Worm (Caenorhabditis elegans): ENCODE measurements around the gene T09B9.5.

Gene T09B9.5

DNA sequence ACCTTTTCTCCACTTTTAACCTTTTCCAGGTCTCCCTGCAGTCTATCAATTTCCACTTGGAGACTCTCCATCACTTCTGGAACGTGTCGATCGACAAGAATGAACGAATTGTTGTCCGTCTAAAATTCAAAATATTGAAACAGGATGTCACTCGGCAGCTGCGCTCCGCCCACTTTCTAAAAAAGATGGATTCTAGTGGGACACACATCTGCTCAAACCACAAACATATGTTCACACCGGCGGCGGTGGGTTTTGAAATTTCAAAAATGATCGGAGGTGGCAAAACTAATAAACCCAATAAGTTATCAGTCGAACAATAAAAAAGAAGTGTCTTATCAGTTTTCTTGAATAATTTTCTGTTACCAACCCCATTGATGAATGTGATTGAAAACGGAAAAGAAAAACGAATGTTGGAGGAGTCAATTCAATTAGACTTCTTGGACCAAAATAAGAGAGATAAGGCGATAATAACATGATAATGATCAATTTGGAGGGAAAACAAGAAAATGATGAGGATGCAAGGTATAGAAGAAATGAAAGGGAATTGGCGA, 4.9 kb downstream of the T09B9.5 start:
- TF ChIP-seq lin-40 (tag; optimal IDR thresholded peaks at IDR 0.05) (no peak), ztf-22 (GFP tag; optimal IDR thresholded peaks at IDR 0.05) (no peak), ztf-25 (GFP tag; IDR thresholded peaks at IDR 0.05) (no peak), Y95B8A.8 (GFP tag; IDR thresholded peaks at IDR 0.05) (no peak), nhr-80 (tag; optimal IDR thresholded peaks at IDR 0.05) (peak; percentile 55), mxl-1 (tag; optimal IDR thresholded peaks at IDR 0.05) (no peak)

DNA sequence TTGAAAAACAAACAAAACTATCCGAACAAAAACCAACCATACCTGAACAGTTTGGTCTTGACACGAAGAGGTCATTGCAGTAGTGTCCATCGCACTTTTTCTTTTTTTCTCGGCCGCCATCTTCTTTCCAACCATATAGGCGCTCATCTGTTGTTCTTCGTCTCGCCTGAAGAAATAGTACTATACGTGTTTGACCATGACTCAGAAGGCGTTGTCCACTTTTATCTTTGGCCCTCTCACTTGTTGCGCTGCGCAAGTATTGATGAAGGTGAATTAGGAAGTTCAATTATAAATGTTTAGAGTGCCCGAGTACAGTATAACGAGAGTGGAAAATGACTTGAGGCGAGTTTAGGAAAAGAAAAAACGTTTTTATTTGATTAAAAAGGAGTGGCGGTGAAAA, 8.3 kb downstream of the T09B9.5 start:
- TF ChIP-seq Y53F4B.3 (GFP tag; IDR thresholded peaks at IDR 0.05) (no peak), attf-3 (GFP tag; conservative IDR thresholded peaks at IDR 0.05) (no peak), C06A6.2 (GFP tag; conservative IDR thresholded peaks at IDR 0.05) (no peak), ztf-22 (GFP tag; optimal IDR thresholded peaks at IDR 0.05) (no peak), efl-1 (GFP tag; optimal IDR thresholded peaks at IDR 0.05) (no peak), let-607 (tag; optimal IDR thresholded peaks at IDR 0.05) (no peak), ZK185.1 (tag; optimal IDR thresholded peaks at IDR 0.05; ENCODE audit: poor library complexity, severe bottlenecking) (no peak), lsy-27 (tag; optimal IDR thresholded peaks at IDR 0.05; ENCODE audit: borderline replicate concordance, insufficient read depth) (no peak), F49E8.2 (tag; optimal IDR thresholded peaks at IDR 0.05; ENCODE audit: insufficient read depth) (no peak), C17E4.6 (GFP tag; IDR thresholded peaks at IDR 0.05) (no peak), snpc-3.4 (tag; optimal IDR thresholded peaks at IDR 0.05) (no peak)

DNA sequence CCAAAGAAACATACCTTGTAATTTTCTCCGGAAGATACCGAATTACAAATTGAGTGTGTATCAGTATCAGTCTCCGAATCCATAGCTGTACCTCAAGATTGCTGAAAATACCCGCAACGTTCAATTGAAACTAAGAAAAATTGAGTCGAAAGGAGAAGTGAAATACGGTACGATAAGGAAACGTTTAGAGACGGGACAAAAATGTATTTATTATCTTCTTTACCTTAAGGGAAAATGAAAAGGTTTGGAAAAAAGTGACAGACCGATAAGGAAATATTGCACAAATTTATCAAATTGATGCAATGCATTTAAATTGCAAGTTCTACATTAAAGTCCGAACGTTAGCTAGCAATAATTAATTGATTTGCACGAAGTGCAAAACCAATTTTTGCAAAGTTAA, 11.5 kb downstream of the T09B9.5 start, which contains the start of gene F36G3.1:
Gene F36G3.1, minus strand, starts transcription at position 101 of the 400 bp plus-strand sequence.
- TF ChIP-seq mxl-1 (tag; optimal IDR thresholded peaks at IDR 0.05) (no peak), ZK185.1 (tag; optimal IDR thresholded peaks at IDR 0.05; ENCODE audit: poor library complexity, severe bottlenecking) (no peak), lin-40 (tag; optimal IDR thresholded peaks at IDR 0.05) (no peak), nhr-90 (tag; optimal IDR thresholded peaks at IDR 0.05) (no peak), nhr-80 (tag; optimal IDR thresholded peaks at IDR 0.05) (peak; percentile 2)

DNA sequence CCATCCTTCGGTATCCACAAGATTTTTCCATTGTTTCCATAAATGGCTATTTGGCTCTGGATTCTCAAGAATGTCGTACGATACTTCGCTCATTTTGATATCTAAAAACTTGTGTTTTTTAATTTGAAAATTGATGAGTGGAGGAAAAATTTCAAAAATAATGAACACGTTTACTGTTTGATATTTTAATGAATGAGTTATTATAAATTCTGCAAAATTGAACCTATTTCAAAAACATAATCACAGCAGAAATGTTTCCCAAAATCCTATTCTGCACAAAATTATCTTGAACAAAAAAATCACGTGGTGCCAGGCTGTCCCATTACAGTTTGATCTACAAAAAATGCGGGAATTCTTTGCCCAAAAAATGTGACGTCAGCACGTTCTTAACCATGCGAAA, 16.6 kb downstream of the T09B9.5 start, which contains the start of gene F36G3.2:
Gene F36G3.2, minus strand, starts transcription at position 101 of the 400 bp plus-strand sequence.
- TF ChIP-seq aptf-3 (GFP tag; IDR thresholded peaks at IDR 0.05) (no peak), ztf-3 (GFP tag; optimal IDR thresholded peaks at IDR 0.05) (no peak), snpc-1.3 (tag; optimal IDR thresholded peaks at IDR 0.05; ENCODE audit: insufficient read depth) (no peak), K11D2.4 (GFP tag; IDR thresholded peaks at IDR 0.05) (no peak), pbrm-1 (GFP tag; IDR thresholded peaks at IDR 0.05) (no peak), repo-1 (tag; optimal IDR thresholded peaks at IDR 0.05) (no peak), nhr-179 (tag; optimal IDR thresholded peaks at IDR 0.05) (no peak), nhr-90 (tag; optimal IDR thresholded peaks at IDR 0.05) (no peak), F33H1.4 (GFP tag; IDR thresholded peaks at IDR 0.05) (no peak), F49E8.2 (tag; optimal IDR thresholded peaks at IDR 0.05; ENCODE audit: insufficient read depth) (no peak), attf-6 (GFP tag; IDR thresholded peaks at IDR 0.05) (no peak), athp-1 (tag; optimal IDR thresholded peaks at IDR 0.05) (no peak), lin-26 (GFP tag; IDR thresholded peaks at IDR 0.05) (no peak), B0336.3 (GFP tag; IDR thresholded peaks at IDR 0.05) (no peak), tbp1 (GFP tag; optimal IDR thresholded peaks at IDR 0.05) (no peak), ets-4 (GFP tag; optimal IDR thresholded peaks at IDR 0.05) (no peak), madf-10 (tag; optimal IDR thresholded peaks at IDR 0.05) (no peak), unc-130 (GFP tag; optimal IDR thresholded peaks at IDR 0.05) (no peak)

Data from whole organism, young adult.